Fruit fly (Drosophila melanogaster) whole organism, embryonic: ENCODE data around the gene CG18302.

Source experiments
- Awh ChIP-seq: fragments of 200-800 bp; sonication (Bioruptor generic); IDR thresholded peaks from 2 replicates; pipeline ENCODE4, ENCODE4 v1.3.6; 2022; ENCODE audit warnings: missing biosample characterization, missing genetic modification characterization
- CG10209 ChIP-seq: fragments of 200-800 bp; sonication (Bioruptor generic); optimal IDR thresholded peaks from 3 replicates; lab custom pipeline; 2017; ENCODE audit warnings: missing biosample characterization, mild to moderate bottlenecking, missing genetic modification characterization, missing genetic modification reagents
- CG11085 ChIP-seq: fragments of 200-800 bp; sonication (Bioruptor generic); IDR thresholded peaks from 2 replicates; pipeline ENCODE4 v1.3.6; 2022; ENCODE audit warnings: missing biosample characterization, missing genetic modification characterization
- CG11504 ChIP-seq: fragments of 200-800 bp; sonication (Bioruptor generic); optimal IDR thresholded peaks from 3 replicates; lab custom pipeline; 2019; ENCODE audit warnings: missing biosample characterization, mild to moderate bottlenecking, missing genetic modification characterization, moderate library complexity
- CG12219 ChIP-seq: fragments of 200-800 bp; sonication (Bioruptor generic); optimal IDR thresholded peaks from 3 replicates; lab custom pipeline; 2018; ENCODE audit warnings: missing biosample characterization, mild to moderate bottlenecking, missing genetic modification characterization
- CG1529 ChIP-seq: fragments of 200-800 bp; sonication (Bioruptor generic); optimal IDR thresholded peaks from 3 replicates; lab custom pipeline; 2018; ENCODE audit warnings: missing biosample characterization, missing genetic modification characterization
- CG15479 ChIP-seq: fragments of 200-800 bp; sonication (Bioruptor generic); optimal IDR thresholded peaks from 3 replicates; lab custom pipeline; 2019; ENCODE audit warnings: missing biosample characterization, mild to moderate bottlenecking, missing genetic modification characterization, moderate library complexity
- CG16815 ChIP-seq: fragments of 200-800 bp; sonication (Bioruptor generic); optimal IDR thresholded peaks from 3 replicates; lab custom pipeline; 2017; ENCODE audit warnings: missing biosample characterization, mild to moderate bottlenecking, missing genetic modification characterization
- CG17361 ChIP-seq: fragments of 200-800 bp; sonication (Bioruptor generic); IDR thresholded peaks from 3 replicates; pipeline ENCODE4 v1.3.6; 2022; ENCODE audit warnings: missing biosample characterization, missing genetic modification characterization
- CG18262 ChIP-seq: fragments of 200-800 bp; optimal IDR thresholded peaks from 3 replicates; lab custom pipeline; 2019; ENCODE audit warnings: missing biosample characterization, mild to moderate bottlenecking, missing genetic modification characterization, moderate library complexity
- CG2199 ChIP-seq: fragments of 200-800 bp; sonication (Bioruptor generic); IDR thresholded peaks from 3 replicates; pipeline ENCODE4 v1.3.6; 2022; ENCODE audit warnings: missing biosample characterization, missing genetic modification characterization
- CG3838 ChIP-seq: fragments of 200-800 bp; sonication (Bioruptor generic); optimal IDR thresholded peaks from 3 replicates; lab custom pipeline; 2016; ENCODE audit warnings: missing biosample characterization, missing genetic modification characterization
- CG6175 ChIP-seq: fragments of 200-800 bp; sonication (Bioruptor generic); IDR thresholded peaks from 3 replicates; pipeline ENCODE4 v1.3.6; 2022; ENCODE audit warnings: missing biosample characterization, missing genetic modification characterization
- CG8281 ChIP-seq: fragments of 200-800 bp; sonication (Bioruptor generic); optimal IDR thresholded peaks from 2 replicates; lab custom pipeline; 2018; ENCODE audit warnings: missing biosample characterization, mild to moderate bottlenecking, missing genetic modification characterization, moderate library complexity
- CG9215 ChIP-seq: fragments of 200-800 bp; sonication (Bioruptor generic); IDR thresholded peaks from 2 replicates; pipeline ENCODE4 v1.3.6; 2022; ENCODE audit warnings: missing biosample characterization, missing genetic modification characterization
- CG9797 ChIP-seq: fragments of 200-800 bp; sonication (Bioruptor generic); optimal IDR thresholded peaks from 3 replicates; lab custom pipeline; 2018; ENCODE audit warnings: missing biosample characterization, mild to moderate bottlenecking, missing genetic modification characterization
- CG9932 ChIP-seq: fragments of 200-800 bp; sonication (Bioruptor generic); IDR thresholded peaks from 2 replicates; pipeline ENCODE4 v1.3.6; 2022; ENCODE audit warnings: missing biosample characterization, missing genetic modification characterization
- D19A ChIP-seq: fragments of 200-800 bp; optimal IDR thresholded peaks from 3 replicates; lab custom pipeline; 2019; ENCODE audit warnings: missing biosample characterization, mild to moderate bottlenecking, missing genetic modification characterization, moderate library complexity
- D19B ChIP-seq: fragments of 200-800 bp; sonication (Bioruptor generic); optimal IDR thresholded peaks from 2 replicates; lab custom pipeline; 2017; ENCODE audit warnings: missing biosample characterization, mild to moderate bottlenecking, missing genetic modification characterization
- Dip3 ChIP-seq: fragments of 200-800 bp; sonication (Bioruptor generic); optimal IDR thresholded peaks from 3 replicates; lab custom pipeline; 2016; ENCODE audit warnings: missing biosample characterization, missing genetic modification characterization
- Drgx ChIP-seq: fragments of 200-800 bp; sonication (Bioruptor generic); IDR thresholded peaks from 2 replicates; pipeline ENCODE4 v1.3.6; 2022; ENCODE audit warnings: missing biosample characterization, missing genetic modification characterization
- HLH3B ChIP-seq: fragments of 200-800 bp; sonication (Bioruptor generic); IDR thresholded peaks from 2 replicates; pipeline ENCODE4 v1.3.6; 2022; ENCODE audit warnings: missing biosample characterization, missing genetic modification characterization
- HLH4C ChIP-seq: fragments of 200-800 bp; sonication (Bioruptor generic); IDR thresholded peaks from 3 replicates; pipeline ENCODE4 v1.3.6; 2022; ENCODE audit warnings: missing biosample characterization, missing genetic modification characterization; ENCODE audit not compliant: partially characterized antibody
- Hmr ChIP-seq: fragments of 200-800 bp; sonication (Bioruptor generic); optimal IDR thresholded peaks from 3 replicates; lab custom pipeline; 2017; ENCODE audit warnings: mild to moderate bottlenecking, missing biosample characterization, missing genetic modification reagents, missing genetic modification characterization
- Hr78 ChIP-seq, 2 experiments: fragments of 200-800 bp in 1 of 2; fragments of >200 bp in 1 of 2; sonication (Bioruptor generic) in 1 of 2; optimal IDR thresholded peaks; 2 replicates each; lab custom pipeline; 2017 to 2019; ENCODE audit warnings: missing biosample characterization in 2 of 2, missing genetic modification characterization in 2 of 2, mild to moderate bottlenecking in 1 of 2, moderate library complexity in 1 of 2
- Med ChIP-seq: fragments of 200-800 bp; sonication (Bioruptor generic); peaks from one replicate; lab custom pipeline; 2016; ENCODE audit warnings: missing biosample characterization, missing genetic modification characterization, mild to moderate bottlenecking, inconsistent platforms, moderate library complexity
- Oaz ChIP-seq: fragments of 200-800 bp; sonication (Bioruptor generic); IDR thresholded peaks from 2 replicates; pipeline ENCODE4 v1.3.6; 2022; ENCODE audit warnings: missing biosample characterization, missing genetic modification characterization
- Ptx1 ChIP-seq: fragments of 200-800 bp; sonication (Bioruptor generic); IDR thresholded peaks from 2 replicates; pipeline ENCODE4 v1.3.6; 2022; ENCODE audit warnings: missing biosample characterization, missing genetic modification characterization
- Six4 ChIP-seq: fragments of 200-800 bp; sonication (Bioruptor generic); optimal IDR thresholded peaks from 2 replicates; lab custom pipeline; 2016; ENCODE audit warnings: missing biosample characterization, missing genetic modification characterization
- Ssrp ChIP-seq: fragments of 200-800 bp; sonication (Bioruptor generic); optimal IDR thresholded peaks from 2 replicates; lab custom pipeline; 2018; ENCODE audit warnings: missing biosample characterization, mild to moderate bottlenecking, missing genetic modification characterization, moderate library complexity
- bsh ChIP-seq, 2 experiments: fragments of 200-800 bp; sonication (Bioruptor generic); optimal IDR thresholded peaks; 2 replicates each; lab custom pipeline; 2017 to 2018; ENCODE audit warnings: mild to moderate bottlenecking in 2 of 2, missing biosample characterization in 2 of 2, missing genetic modification characterization in 2 of 2, moderate library complexity in 1 of 2
- caup ChIP-seq: fragments of 200-800 bp; sonication (Bioruptor generic); optimal IDR thresholded peaks from 3 replicates; lab custom pipeline; 2017; ENCODE audit warnings: missing biosample characterization, mild to moderate bottlenecking, missing genetic modification characterization, moderate library complexity; ENCODE audit not compliant: severe bottlenecking
- chinmo ChIP-seq: fragments of 200-800 bp; sonication (Bioruptor generic); IDR thresholded peaks from 4 replicates; pipeline ENCODE4 v1.3.6; 2022; ENCODE audit warnings: missing biosample characterization, missing genetic modification characterization; ENCODE audit not compliant: partially characterized antibody
- croc ChIP-seq: fragments of 200-800 bp; sonication (Bioruptor generic); conservative IDR thresholded peaks from 3 replicates; pipeline ENCODE4 v1.3.6; 2022; ENCODE audit warnings: missing biosample characterization, missing genetic modification characterization
- ftz-f1 ChIP-seq: fragments of 200-800 bp; sonication (Bioruptor generic); optimal IDR thresholded peaks from 2 replicates; lab custom pipeline; 2016; ENCODE audit warnings: missing biosample characterization, missing genetic modification characterization
- gce ChIP-seq: fragments of 200-800 bp; sonication (Bioruptor generic); IDR thresholded peaks from 3 replicates; pipeline ENCODE4 v1.3.6; 2022; ENCODE audit warnings: missing biosample characterization, missing genetic modification characterization
- grau ChIP-seq: fragments of 200-800 bp; optimal IDR thresholded peaks from 3 replicates; lab custom pipeline; 2019; ENCODE audit warnings: missing biosample characterization, mild to moderate bottlenecking, missing genetic modification characterization, moderate library complexity
- gro ChIP-seq: fragments of 200-800 bp; sonication (Bioruptor generic); optimal IDR thresholded peaks from 2 replicates; lab custom pipeline; 2016; ENCODE audit warnings: missing biosample characterization, missing genetic modification characterization
- ind ChIP-seq: fragments of 200-800 bp; sonication (Bioruptor generic); optimal IDR thresholded peaks from 3 replicates; lab custom pipeline; 2016; ENCODE audit warnings: missing biosample characterization, missing genetic modification characterization
- mirr ChIP-seq: fragments of 200-800 bp; sonication (Bioruptor generic); optimal IDR thresholded peaks from 3 replicates; lab custom pipeline; 2018; ENCODE audit warnings: missing biosample characterization, mild to moderate bottlenecking, missing genetic modification characterization
- pan ChIP-seq, 4 experiments: fragments of >200 bp in 3 of 4; fragments of 200-800 bp in 1 of 4; sonication (Bioruptor generic) in 1 of 4; optimal IDR thresholded peaks in 3 of 4; IDR thresholded peaks in 1 of 4; 2 replicates each; pipeline versions ENCODE4 v1.3.6 to Lab custom; 2017 to 2022; ENCODE audit warnings: missing biosample characterization in 2 of 4, missing genetic modification characterization in 2 of 4, mixed read lengths in 1 of 4
- row ChIP-seq: fragments of 200-800 bp; sonication (Bioruptor generic); IDR thresholded peaks from 3 replicates; pipeline ENCODE4 v1.3.6; 2022; ENCODE audit warnings: missing biosample characterization, missing genetic modification characterization
- sens ChIP-seq: fragments of 200-800 bp; sonication (Bioruptor generic); peaks from one replicate; lab custom pipeline; 2016; ENCODE audit warnings: missing biosample characterization, missing genetic modification characterization
- sob ChIP-seq: fragments of 200-800 bp; sonication (Bioruptor generic); IDR thresholded peaks from 2 replicates; pipeline ENCODE4 v1.3.6; 2022; ENCODE audit warnings: missing biosample characterization, missing genetic modification characterization
- sug ChIP-seq: fragments of 200-800 bp; optimal IDR thresholded peaks from 2 replicates; lab custom pipeline; 2019; ENCODE audit warnings: missing biosample characterization, mild to moderate bottlenecking, missing genetic modification characterization, moderate library complexity
- tin ChIP-seq: fragments of 200-800 bp; sonication (Bioruptor generic); optimal IDR thresholded peaks from 3 replicates; lab custom pipeline; 2016; ENCODE audit warnings: missing biosample characterization, missing genetic modification characterization
- trem ChIP-seq: fragments of 200-800 bp; optimal IDR thresholded peaks from 3 replicates; lab custom pipeline; 2019; ENCODE audit warnings: missing biosample characterization, mild to moderate bottlenecking, missing genetic modification characterization, moderate library complexity
- zfh2 ChIP-seq: fragments of 200-800 bp; sonication (Bioruptor generic); optimal IDR thresholded peaks from 2 replicates; lab custom pipeline; 2016; ENCODE audit warnings: missing biosample characterization, missing genetic modification characterization

The CG18302 gene

DNA sequence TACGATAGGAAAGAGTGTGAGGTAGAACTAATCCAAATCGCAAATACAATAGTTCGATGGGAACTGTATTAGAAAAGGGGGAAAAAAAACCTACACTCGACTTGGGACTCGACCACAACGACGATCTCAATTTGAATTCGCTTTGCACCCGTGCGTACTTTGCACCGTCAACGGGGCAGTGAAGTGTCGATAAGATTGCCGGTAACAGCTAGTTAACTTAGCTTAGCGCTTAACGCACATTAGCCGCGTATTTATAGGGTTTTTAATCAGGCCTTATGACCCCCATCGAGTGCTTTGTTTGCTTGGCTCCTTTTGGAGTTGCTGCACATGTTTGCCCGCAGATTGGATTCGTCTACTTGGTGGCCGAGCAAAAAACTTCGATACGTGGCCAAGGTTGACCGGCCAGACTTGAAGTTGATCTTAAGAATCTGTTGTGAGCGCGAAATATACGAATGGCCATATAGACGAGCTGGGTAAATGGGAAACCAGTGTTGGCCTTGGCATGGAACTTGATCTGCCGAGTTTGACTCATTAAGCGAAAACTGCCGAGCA is 19.5 kb upstream of the CG18302 start:
- TF ChIP-seq Hmr (GFP tag; lab: Kevin White, UChicago) (no peak), CG9932 (GFP tag; lab: Robert Waterston, UW) (peak; percentile 33; the same call in 1 of the 2 replicates), mirr (peak; percentile 32), Six4 (GFP tag; lab: Kevin White, UChicago) (no peak), trem (tag; lab: Kevin White, UChicago) (no peak), CG6175 (GFP tag; lab: Robert Waterston, UW) (no peak), Ptx1 (GFP tag; lab: Robert Waterston, UW) (0 out of 2 replicates have a peak, but pooled peaks have one; percentile 8), CG9215 (no peak), ftz-f1 (GFP tag; lab: Kevin White, UChicago) (peak; percentile 47), grau (tag; lab: Kevin White, UChicago) (peak; percentile 27), CG11085 (GFP tag; lab: Robert Waterston, UW) (no peak), CG1529 (no peak), Drgx (GFP tag; lab: Robert Waterston, UW) (peak; percentile 21; the same call in 1 of the 2 replicates), sug (peak; percentile 75), CG17361 (GFP tag; lab: Robert Waterston, UW) (no peak), CG2199 (GFP tag; lab: Robert Waterston, UW) (0 out of 3 replicates have a peak, but pooled peaks have one; percentile 8), chinmo (GFP tag; lab: Robert Waterston, UW) (peak; percentile 65; the same call in 1 of the 4 replicates), row (GFP tag; lab: Robert Waterston, UW) (0 out of 3 replicates have a peak, but pooled peaks have one; percentile 20), zfh2 (GFP tag; lab: Kevin White, UChicago) (no peak), Hr78 (GFP tag; optimal IDR thresholded peaks at IDR 0.05; lab: Kevin White, UChicago) (peak in 1 of 2 experiments; percentile 2), CG15479 (GFP tag; lab: Kevin White, UChicago) (no peak), bsh (GFP tag; optimal IDR thresholded peaks at IDR 0.05; lab: Kevin White, UChicago) (no peak), HLH4C (GFP tag; lab: Robert Waterston, UW) (0 out of 3 replicates have a peak, but pooled peaks have one; percentile 14)

dm6 chr2L:10515553-10516174 is 18.5 kb upstream of the CG18302 start:
- TF ChIP-seq CG12219 (GFP tag; lab: Kevin White, UChicago) (no peak), D19B (GFP tag; lab: Kevin White, UChicago) (no peak), CG8281 (tag; lab: Kevin White, UChicago) (no peak), gce (GFP tag; lab: Robert Waterston, UW) (no peak), CG1529 (no peak), Dip3 (no peak), CG18262 (no peak), Hmr (GFP tag; lab: Kevin White, UChicago) (peak; percentile 15), D19A (tag; lab: Kevin White, UChicago) (peak; percentile 8), sob (no peak), Awh (no peak), gro (GFP tag; lab: Kevin White, UChicago) (no peak), Med (GFP tag; lab: Kevin White, UChicago) (peak; percentile 12), ind (GFP tag; lab: Kevin White, UChicago) (no peak), Ssrp (no peak), sens (peak; percentile 16), pan (optimal IDR thresholded peaks at IDR 0.05; lab: Kevin White, UChicago) (no peak), pan (GFP tag; optimal IDR thresholded peaks at IDR 0.05 in 1 of 2, IDR thresholded peaks at IDR 0.05 in 1 of 2) (no peak), HLH3B (GFP tag; lab: Robert Waterston, UW) (no peak), CG10209 (GFP tag; lab: Kevin White, UChicago) (no peak), CG9797 (GFP tag; lab: Kevin White, UChicago) (no peak), Oaz (GFP tag; lab: Robert Waterston, UW) (0 out of 2 replicates have a peak, but pooled peaks have one; percentile 26), CG11504 (tag; lab: Kevin White, UChicago) (peak; percentile 59), croc (GFP tag; lab: Robert Waterston, UW) (no peak), caup (GFP tag; lab: Kevin White, UChicago) (no peak), CG16815 (GFP tag; lab: Kevin White, UChicago) (no peak), tin (GFP tag; lab: Kevin White, UChicago) (no peak), CG3838 (GFP tag; lab: Kevin White, UChicago) (no peak)
